Fruit fly (Drosophila melanogaster) whole organism, prepupa: ENCODE data around the gene CG14655.

Experiments used
- Blimp-1 ChIP-seq: fragments of 200-800 bp; sonication (Bioruptor generic); optimal IDR thresholded peaks from 3 replicates; lab custom pipeline; 2017; ENCODE audit warnings: missing biosample characterization, missing genetic modification characterization, mild to moderate bottlenecking, moderate library complexity, missing genetic modification reagents
- CG10669 ChIP-seq: fragments of 200-800 bp; sonication (Bioruptor generic); optimal IDR thresholded peaks from 3 replicates; lab custom pipeline; 2018; ENCODE audit warnings: missing biosample characterization, mild to moderate bottlenecking, missing genetic modification characterization, moderate library complexity
- CG11294 ChIP-seq: fragments of 200-800 bp; sonication (Bioruptor generic); IDR thresholded peaks from 2 replicates; pipeline ENCODE4 v1.3.6; 2022; ENCODE audit warnings: missing biosample characterization, missing genetic modification characterization
- CG11902 ChIP-seq: fragments of 200-800 bp; sonication (Bioruptor generic); optimal IDR thresholded peaks from 3 replicates; lab custom pipeline; 2016; ENCODE audit warnings: missing biosample characterization, missing genetic modification characterization
- CG15336 ChIP-seq: fragments of 200-800 bp; sonication (Bioruptor generic); IDR thresholded peaks from 2 replicates; pipeline ENCODE4 v1.3.6; 2022; ENCODE audit warnings: missing biosample characterization, missing genetic modification characterization
- CG1621 ChIP-seq: fragments of 200-800 bp; sonication (Bioruptor generic); optimal IDR thresholded peaks from 3 replicates; lab custom pipeline; 2018; ENCODE audit warnings: missing biosample characterization, mild to moderate bottlenecking, missing genetic modification characterization
- CG3032 ChIP-seq: fragments of 200-800 bp; optimal IDR thresholded peaks from 2 replicates; lab custom pipeline; 2019; ENCODE audit warnings: missing biosample characterization, mild to moderate bottlenecking, missing genetic modification characterization, moderate library complexity
- CG31627 ChIP-seq: fragments of 200-800 bp; sonication (Bioruptor generic); optimal IDR thresholded peaks from 3 replicates; lab custom pipeline; 2016; ENCODE audit warnings: missing biosample characterization, missing genetic modification characterization
- CG32006 ChIP-seq: fragments of 200-800 bp; sonication (Bioruptor generic); optimal IDR thresholded peaks from 3 replicates; lab custom pipeline; 2017; ENCODE audit warnings: missing biosample characterization, mild to moderate bottlenecking, missing genetic modification characterization
- CG34406 ChIP-seq: fragments of 200-800 bp; sonication (Bioruptor generic); optimal IDR thresholded peaks from 3 replicates; lab custom pipeline; 2016; ENCODE audit warnings: missing biosample characterization, missing genetic modification characterization
- CG3919 ChIP-seq: fragments of 200-800 bp; sonication (Bioruptor generic); optimal IDR thresholded peaks from 3 replicates; lab custom pipeline; 2016; ENCODE audit warnings: missing biosample characterization, missing genetic modification characterization
- CG4318 ChIP-seq: fragments of 200-800 bp; sonication (Bioruptor generic); optimal IDR thresholded peaks from 3 replicates; lab custom pipeline; 2017; ENCODE audit warnings: missing biosample characterization, mild to moderate bottlenecking, missing genetic modification characterization
- CG6276 ChIP-seq: fragments of 200-800 bp; sonication (Bioruptor generic); optimal IDR thresholded peaks from 2 replicates; lab custom pipeline; 2017; ENCODE audit warnings: missing biosample characterization, mild to moderate bottlenecking, missing genetic modification characterization
- CG6792 ChIP-seq: fragments of 200-800 bp; sonication (Bioruptor generic); optimal IDR thresholded peaks from 3 replicates; lab custom pipeline; 2016; ENCODE audit warnings: missing biosample characterization, missing genetic modification characterization
- CG6854 ChIP-seq: fragments of 200-800 bp; sonication (Bioruptor generic); optimal IDR thresholded peaks from 2 replicates; lab custom pipeline; 2017; ENCODE audit warnings: missing biosample characterization, mild to moderate bottlenecking, missing genetic modification characterization
- CG7368 ChIP-seq: fragments of 200-800 bp; sonication (Bioruptor generic); optimal IDR thresholded peaks from 3 replicates; lab custom pipeline; 2016; ENCODE audit warnings: missing biosample characterization, missing genetic modification characterization
- CG8119 ChIP-seq: fragments of 200-800 bp; sonication (Bioruptor generic); IDR thresholded peaks from 3 replicates; pipeline ENCODE4 v1.3.6; 2022; ENCODE audit warnings: missing biosample characterization, missing genetic modification characterization
- CG8319 ChIP-seq: fragments of 200-800 bp; sonication (Bioruptor generic); optimal IDR thresholded peaks from 3 replicates; lab custom pipeline; 2016; ENCODE audit warnings: missing biosample characterization, missing genetic modification characterization
- CG8632 ChIP-seq: fragments of 200-800 bp; sonication (Bioruptor generic); optimal IDR thresholded peaks from 3 replicates; lab custom pipeline; 2016; ENCODE audit warnings: missing biosample characterization, missing genetic modification characterization
- CG9139 ChIP-seq: fragments of 200-800 bp; sonication (Bioruptor generic); optimal IDR thresholded peaks from 3 replicates; lab custom pipeline; 2017; ENCODE audit warnings: missing biosample characterization, mild to moderate bottlenecking, missing genetic modification characterization
- Eip75B ChIP-seq: fragments of 200-800 bp; sonication (Bioruptor generic); optimal IDR thresholded peaks from 3 replicates; lab custom pipeline; 2016; ENCODE audit warnings: missing biosample characterization, missing genetic modification characterization
- Eip93F ChIP-seq: fragments of 200-800 bp; sonication (Bioruptor generic); optimal IDR thresholded peaks from 2 replicates; lab custom pipeline; 2016; ENCODE audit warnings: missing biosample characterization, mild to moderate bottlenecking, missing genetic modification characterization
- Ets96B ChIP-seq: fragments of 200-800 bp; optimal IDR thresholded peaks from 2 replicates; lab custom pipeline; 2019; ENCODE audit warnings: missing biosample characterization, mild to moderate bottlenecking, missing genetic modification characterization, moderate library complexity
- Hr38 ChIP-seq: sonication (Bioruptor generic); optimal IDR thresholded peaks from 2 replicates; lab custom pipeline; 2016; ENCODE audit warnings: missing biosample characterization, missing genetic modification characterization
- Hr39 ChIP-seq: fragments of 200-800 bp; sonication (Bioruptor generic); optimal IDR thresholded peaks from 2 replicates; lab custom pipeline; 2016; ENCODE audit warnings: missing biosample characterization, missing genetic modification characterization
- Hr4 ChIP-seq: fragments of 200-800 bp; sonication (Bioruptor generic); optimal IDR thresholded peaks from 3 replicates; lab custom pipeline; 2016; ENCODE audit warnings: missing biosample characterization, missing genetic modification characterization
- Lpt ChIP-seq: fragments of 200-800 bp; sonication (Bioruptor generic); optimal IDR thresholded peaks from 3 replicates; lab custom pipeline; 2016; ENCODE audit warnings: missing biosample characterization, missing genetic modification characterization
- Met ChIP-seq: fragments of 200-800 bp; sonication (Bioruptor generic); optimal IDR thresholded peaks from 3 replicates; lab custom pipeline; 2016; ENCODE audit warnings: missing biosample characterization, missing genetic modification characterization
- OdsH ChIP-seq: fragments of 200-800 bp; sonication (Bioruptor generic); optimal IDR thresholded peaks from 3 replicates; lab custom pipeline; 2016; ENCODE audit warnings: missing biosample characterization, missing genetic modification characterization
- Sox102F ChIP-seq: fragments of 200-800 bp; sonication (Bioruptor generic); optimal IDR thresholded peaks from 2 replicates; lab custom pipeline; 2016; ENCODE audit warnings: missing biosample characterization, mild to moderate bottlenecking, missing genetic modification characterization
- Sox14 ChIP-seq: fragments of 200-800 bp; sonication (Bioruptor generic); optimal IDR thresholded peaks from 3 replicates; lab custom pipeline; 2016; ENCODE audit warnings: missing biosample characterization, missing genetic modification characterization
- achi ChIP-seq: fragments of 200-800 bp; sonication (Bioruptor generic); optimal IDR thresholded peaks from 3 replicates; lab custom pipeline; 2016; ENCODE audit warnings: missing biosample characterization, missing genetic modification characterization
- acj6 ChIP-seq: fragments of 200-800 bp; sonication (Bioruptor generic); optimal IDR thresholded peaks from 3 replicates; lab custom pipeline; 2016; ENCODE audit warnings: missing biosample characterization, missing genetic modification characterization
- dac ChIP-seq: fragments of 200-800 bp; sonication (Bioruptor generic); optimal IDR thresholded peaks from 2 replicates; lab custom pipeline; 2017; ENCODE audit warnings: missing biosample characterization, mild to moderate bottlenecking, missing genetic modification characterization
- dsx ChIP-seq: fragments of 200-800 bp; optimal IDR thresholded peaks from 3 replicates; lab custom pipeline; 2019; ENCODE audit warnings: missing biosample characterization, mild to moderate bottlenecking, missing genetic modification characterization, moderate library complexity; ENCODE audit not compliant: poor library complexity, severe bottlenecking
- eg ChIP-seq: fragments of 200-800 bp; sonication (Bioruptor generic); IDR thresholded peaks from 3 replicates; pipeline ENCODE4 v1.3.6; 2022; ENCODE audit warnings: missing biosample characterization, missing genetic modification characterization
- esn ChIP-seq: fragments of 200-800 bp; sonication (Bioruptor generic); optimal IDR thresholded peaks from 2 replicates; lab custom pipeline; 2016; ENCODE audit warnings: missing biosample characterization, mild to moderate bottlenecking, missing genetic modification characterization, moderate library complexity
- fd59A ChIP-seq: fragments of 200-800 bp; sonication (Bioruptor generic); optimal IDR thresholded peaks from 2 replicates; lab custom pipeline; 2017; ENCODE audit warnings: missing biosample characterization, mild to moderate bottlenecking, missing genetic modification characterization, missing genetic modification reagents
- fd85E ChIP-seq: fragments of 200-800 bp; sonication (Bioruptor generic); optimal IDR thresholded peaks from 3 replicates; lab custom pipeline; 2016; ENCODE audit warnings: missing biosample characterization, missing genetic modification characterization
- fkh ChIP-seq: fragments of 200-800 bp; sonication (Bioruptor generic); optimal IDR thresholded peaks from 3 replicates; lab custom pipeline; 2017; ENCODE audit warnings: missing biosample characterization, mild to moderate bottlenecking, missing genetic modification characterization, moderate library complexity
- lz ChIP-seq: fragments of 200-800 bp; sonication (Bioruptor generic); optimal IDR thresholded peaks from 3 replicates; lab custom pipeline; 2016; ENCODE audit warnings: missing biosample characterization, missing genetic modification characterization
- net ChIP-seq: fragments of 200-800 bp; sonication (Bioruptor generic); optimal IDR thresholded peaks from 3 replicates; lab custom pipeline; 2016; ENCODE audit warnings: missing biosample characterization, missing genetic modification characterization
- pdm3 ChIP-seq: fragments of 200-800 bp; sonication (Bioruptor generic); optimal IDR thresholded peaks from 3 replicates; lab custom pipeline; 2016; ENCODE audit warnings: missing biosample characterization, missing genetic modification characterization
- spab ChIP-seq: fragments of 200-800 bp; sonication (Bioruptor generic); optimal IDR thresholded peaks from 2 replicates; lab custom pipeline; 2017; ENCODE audit warnings: missing biosample characterization, mild to moderate bottlenecking, missing genetic modification characterization, missing genetic modification reagents
- ss ChIP-seq, 2 experiments: fragments of 200-800 bp; sonication (Bioruptor generic); optimal IDR thresholded peaks; 2 replicates in 1 of 2; 3 replicates in 1 of 2; lab custom pipeline; 2017 to 2018; ENCODE audit warnings: mild to moderate bottlenecking in 2 of 2, missing biosample characterization in 2 of 2, missing genetic modification characterization in 2 of 2, moderate library complexity in 1 of 2
- svp ChIP-seq: fragments of 200-800 bp; sonication (Bioruptor generic); peaks from one replicate; lab custom pipeline; 2016; ENCODE audit warnings: missing biosample characterization, missing genetic modification characterization
- topi ChIP-seq: fragments of 200-800 bp; sonication (Bioruptor generic); optimal IDR thresholded peaks from 3 replicates; lab custom pipeline; 2016; ENCODE audit warnings: missing biosample characterization, missing genetic modification characterization
- vri ChIP-seq: fragments of 200-800 bp; sonication (Bioruptor generic); optimal IDR thresholded peaks from 3 replicates; lab custom pipeline; 2016; ENCODE audit warnings: missing biosample characterization, mild to moderate bottlenecking, missing genetic modification characterization

The CG14655 gene

DNA sequence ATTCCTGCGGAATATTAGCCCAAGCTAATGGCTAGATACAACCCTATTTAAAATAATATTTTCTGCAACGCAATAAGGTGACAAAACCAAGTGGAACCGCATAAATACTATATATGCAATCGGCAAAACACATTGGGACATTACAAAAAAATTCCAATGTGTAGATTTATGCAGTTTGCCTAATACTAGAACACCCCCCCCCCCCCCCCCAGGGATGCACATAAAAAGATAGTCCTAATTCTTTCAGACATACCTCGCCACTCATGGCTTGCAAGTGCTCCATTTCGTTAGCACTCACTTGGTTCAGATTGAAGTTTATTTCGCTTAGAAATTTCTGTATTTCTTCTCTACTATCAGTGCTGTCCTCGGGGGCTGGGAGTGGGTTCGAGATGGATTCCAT is 34.6 kb downstream of the CG14655 start:
- TF ChIP-seq Met = no peak

DNA sequence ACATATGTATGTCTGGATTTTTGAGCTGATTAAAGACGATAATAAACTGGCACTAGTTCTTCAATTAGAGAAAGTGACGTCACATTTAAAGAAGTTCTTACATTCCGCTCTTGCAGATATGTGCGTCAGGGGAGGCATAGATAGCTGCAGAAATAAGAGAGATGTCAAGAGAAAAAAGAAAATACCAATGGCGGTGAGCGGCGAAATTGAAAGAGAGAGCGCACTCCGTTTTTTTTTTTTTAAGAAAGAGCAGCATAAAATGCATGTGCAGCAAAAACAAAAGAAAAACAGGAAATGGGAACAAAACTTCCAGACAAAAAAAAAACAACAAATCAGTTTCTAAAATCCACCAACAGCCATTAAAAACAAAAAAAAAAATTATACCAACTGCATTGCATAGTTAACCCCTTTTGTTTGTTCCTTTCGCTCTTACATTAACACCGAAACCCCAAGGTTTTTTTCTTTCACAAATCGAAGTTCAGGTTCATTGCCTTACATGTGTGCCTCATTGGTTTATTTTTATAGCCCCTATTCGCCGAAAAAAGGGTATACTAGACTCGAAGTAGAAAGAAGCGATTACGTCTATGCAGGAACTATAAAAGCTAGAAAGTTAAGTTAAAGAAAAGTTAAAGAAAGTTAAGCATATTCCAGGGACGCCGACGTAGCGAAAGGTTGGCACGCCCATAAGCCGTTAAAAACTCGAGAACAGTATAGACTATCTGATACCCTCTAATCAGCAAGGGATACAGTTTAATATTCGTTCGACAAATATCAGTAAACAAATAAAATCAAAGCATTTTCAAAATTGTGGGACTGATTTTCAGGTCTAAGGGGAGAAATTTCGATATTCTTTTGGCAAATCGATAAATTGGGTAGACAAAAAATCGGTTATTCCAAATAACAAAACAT is 39.3 kb downstream of the CG14655 start:
- peak; percentile 2 for TF ChIP-seq pdm3 (GFP tag; lab: Kevin White, UChicago)
- no peak for TF ChIP-seq fkh
- TF ChIP-seq CG4318 (GFP tag; lab: Kevin White, UChicago) = no peak
- TF ChIP-seq CG32006 (GFP tag; lab: Kevin White, UChicago) = peak; percentile 17
- peak; percentile 91 for TF ChIP-seq CG8119 (GFP tag; lab: Robert Waterston, UW)
- TF ChIP-seq Ets96B = peak; percentile 28
- TF ChIP-seq dsx (GFP tag; lab: Kevin White, UChicago) = peak; percentile 49
- TF ChIP-seq CG9139 (GFP tag; lab: Kevin White, UChicago) = peak; percentile 61
- no peak for TF ChIP-seq topi (GFP tag; lab: Kevin White, UChicago)
- no peak for TF ChIP-seq Blimp-1 (GFP tag; lab: Kevin White, UChicago)
- TF ChIP-seq CG3032 (tag; lab: Kevin White, UChicago) = peak; percentile 33
- no peak for TF ChIP-seq CG6792
- TF ChIP-seq CG10669 = peak; percentile 25
- no peak for TF ChIP-seq dac
- TF ChIP-seq vri = no peak
- peak; percentile 82 to 83 for TF ChIP-seq ss (GFP tag; optimal IDR thresholded peaks at IDR 0.05; lab: Kevin White, UChicago)
- TF ChIP-seq CG15336 (GFP tag; lab: Robert Waterston, UW) = peak; percentile 87
- TF ChIP-seq CG3919 (GFP tag; lab: Kevin White, UChicago) = peak; percentile 10
- no peak for TF ChIP-seq CG11902 (GFP tag; lab: Kevin White, UChicago)
- TF ChIP-seq Hr4 (GFP tag; lab: Kevin White, UChicago) = no peak
- TF ChIP-seq Met = no peak
- TF ChIP-seq OdsH (GFP tag; lab: Kevin White, UChicago) = peak; percentile 31
- TF ChIP-seq CG34406 (GFP tag; lab: Kevin White, UChicago) = no peak
- TF ChIP-seq fd59A = no peak
- TF ChIP-seq Hr38 (GFP tag; lab: Kevin White, UChicago) = no peak
- TF ChIP-seq CG6854 (GFP tag; lab: Kevin White, UChicago) = peak; percentile 72
- TF ChIP-seq lz (GFP tag; lab: Kevin White, UChicago) = no peak
- no peak for TF ChIP-seq Sox14 (GFP tag; lab: Kevin White, UChicago)
- TF ChIP-seq achi (GFP tag; lab: Kevin White, UChicago) = peak; percentile 17
- no peak for TF ChIP-seq Eip75B (GFP tag; lab: Kevin White, UChicago)
- peak; percentile 18 for TF ChIP-seq Sox102F (GFP tag; lab: Kevin White, UChicago)
- TF ChIP-seq Eip93F (GFP tag; lab: Kevin White, UChicago) = peak; percentile 35
- peak; percentile 64 for TF ChIP-seq spab
- no peak for TF ChIP-seq fd85E (GFP tag; lab: Kevin White, UChicago)
- no peak for TF ChIP-seq CG31627 (GFP tag; lab: Kevin White, UChicago)
- TF ChIP-seq net (GFP tag; lab: Kevin White, UChicago) = peak; percentile 3
- peak; percentile 9 for TF ChIP-seq CG8632 (GFP tag; lab: Kevin White, UChicago)
- TF ChIP-seq Lpt (GFP tag; lab: Kevin White, UChicago) = peak; percentile 77
- TF ChIP-seq CG7368 (GFP tag; lab: Kevin White, UChicago) = no peak
- no peak for TF ChIP-seq Hr39 (GFP tag; lab: Kevin White, UChicago)
- TF ChIP-seq esn (GFP tag; lab: Kevin White, UChicago) = no peak
- peak; percentile 47 for TF ChIP-seq CG1621 (tag; lab: Kevin White, UChicago)
- no peak for TF ChIP-seq CG11294
- peak; percentile 82 for TF ChIP-seq CG6276 (GFP tag; lab: Kevin White, UChicago)
- TF ChIP-seq svp = no peak
- no peak for TF ChIP-seq acj6
- peak; percentile 90 for TF ChIP-seq eg (GFP tag; lab: Robert Waterston, UW)
- TF ChIP-seq CG8319 = no peak
